Worm (Caenorhabditis elegans) whole organism, mixed stage, embryonic: ENCODE data around the gene F43G6.10.

Experiments used
- bed-3 ChIP-seq: fragments of 200-800 bp; sonication (Bioruptor generic); optimal IDR thresholded peaks from 3 replicates; lab custom pipeline; 2018; ENCODE audit warnings: mild to moderate bottlenecking, missing genetic modification characterization, moderate library complexity, missing compliant biosample characterization
- blmp-1 ChIP-seq: fragments of 150-350 bp; optimal IDR thresholded peaks from 2 replicates; lab custom pipeline; 2014; ENCODE audit warnings: missing biosample characterization, missing genetic modification characterization
- ceh-39 ChIP-seq: fragments of 150-350 bp; optimal IDR thresholded peaks from 2 replicates; lab custom pipeline; 2014; ENCODE audit warnings: missing biosample characterization, missing genetic modification characterization
- ceh-43 ChIP-seq: fragments of 200-800 bp; sonication (Bioruptor generic); optimal IDR thresholded peaks from 2 replicates; lab custom pipeline; 2018; ENCODE audit warnings: mild to moderate bottlenecking, missing genetic modification characterization, moderate library complexity, missing compliant biosample characterization
- ceh-83 ChIP-seq: fragments of 200-800 bp; sonication (Bioruptor generic); optimal IDR thresholded peaks from 2 replicates; lab custom pipeline; 2018; ENCODE audit warnings: mild to moderate bottlenecking, missing genetic modification characterization, missing compliant biosample characterization
- ces-1 ChIP-seq: fragments of 150-350 bp; optimal IDR thresholded peaks from 2 replicates; lab custom pipeline; 2014; ENCODE audit warnings: missing biosample characterization, missing genetic modification reagents, missing genetic modification characterization
- cnd-1 ChIP-seq: fragments of 200-800 bp; sonication (Bioruptor generic); optimal IDR thresholded peaks from 2 replicates; lab custom pipeline; 2018; ENCODE audit warnings: mild to moderate bottlenecking, missing genetic modification characterization, missing compliant biosample characterization
- elt-1 ChIP-seq: sonication (generic microtip); optimal IDR thresholded peaks from 2 replicates; lab custom pipeline; 2017; ENCODE audit warnings: missing genetic modification characterization, mild to moderate bottlenecking, missing compliant biosample characterization, antibody characterized with exemption, moderate library complexity, borderline replicate concordance; ENCODE audit not compliant: insufficient read depth
- elt-3 ChIP-seq: fragments of 150-350 bp; optimal IDR thresholded peaks from 2 replicates; lab custom pipeline; 2014; ENCODE audit warnings: missing biosample characterization, missing genetic modification characterization
- flh-1 ChIP-seq: fragments of 200-800 bp; sonication (Bioruptor generic); optimal IDR thresholded peaks from 2 replicates; lab custom pipeline; 2018; ENCODE audit warnings: mild to moderate bottlenecking, missing genetic modification characterization, moderate library complexity, missing compliant biosample characterization
- ham-2 ChIP-seq: fragments of 200-800 bp; sonication (Bioruptor generic); optimal IDR thresholded peaks from 2 replicates; lab custom pipeline; 2018; ENCODE audit warnings: mild to moderate bottlenecking, missing genetic modification characterization, missing compliant biosample characterization
- hlh-1 ChIP-seq: fragments of 150-350 bp; optimal IDR thresholded peaks from 2 replicates; lab custom pipeline; 2014; ENCODE audit warnings: missing biosample characterization, missing genetic modification reagents, missing genetic modification characterization
- lin-13 ChIP-seq: fragments of 150-350 bp; optimal IDR thresholded peaks from 2 replicates; lab custom pipeline; 2014; ENCODE audit warnings: missing biosample characterization, missing genetic modification characterization
- lin-32 ChIP-seq: fragments of 200-800 bp; sonication (Bioruptor generic); optimal IDR thresholded peaks from 2 replicates; lab custom pipeline; 2018; ENCODE audit warnings: mild to moderate bottlenecking, missing genetic modification characterization, missing compliant biosample characterization
- lsy-2 ChIP-seq: fragments of 150-350 bp; optimal IDR thresholded peaks from 2 replicates; lab custom pipeline; 2014; ENCODE audit warnings: missing biosample characterization, missing genetic modification characterization
- mab-5 ChIP-seq: fragments of 150-350 bp; optimal IDR thresholded peaks from 2 replicates; lab custom pipeline; 2014; ENCODE audit warnings: missing biosample characterization, missing genetic modification characterization
- mep-1 ChIP-seq: fragments of 150-350 bp; optimal IDR thresholded peaks from 2 replicates; lab custom pipeline; 2017; ENCODE audit warnings: missing biosample characterization, missing genetic modification reagents, missing genetic modification characterization, inconsistent platforms
- mls-2 ChIP-seq: sonication (generic microtip); optimal IDR thresholded peaks from 2 replicates; lab custom pipeline; 2016; ENCODE audit warnings: mild to moderate bottlenecking, missing genetic modification characterization, moderate library complexity, missing compliant biosample characterization
- nhr-12 ChIP-seq: fragments of 150-350 bp; optimal IDR thresholded peaks from 2 replicates; lab custom pipeline; 2014; ENCODE audit warnings: missing biosample characterization, missing genetic modification characterization
- nhr-2 ChIP-seq: fragments of 150-350 bp; optimal IDR thresholded peaks from 2 replicates; lab custom pipeline; 2014; ENCODE audit warnings: missing biosample characterization, missing genetic modification characterization
- nhr-237 ChIP-seq: fragments of 150-350 bp; optimal IDR thresholded peaks from 2 replicates; lab custom pipeline; 2014; ENCODE audit warnings: missing biosample characterization, missing genetic modification characterization
- nhr-28 ChIP-seq: fragments of 150-350 bp; optimal IDR thresholded peaks from 2 replicates; lab custom pipeline; 2014; ENCODE audit warnings: missing biosample characterization, missing genetic modification characterization
- nhr-76 ChIP-seq: sonication (generic microtip); optimal IDR thresholded peaks from 2 replicates; lab custom pipeline; 2017; ENCODE audit warnings: missing biosample characterization, missing genetic modification characterization
- pha-4 ChIP-seq: fragments of 150-350 bp; optimal IDR thresholded peaks from 2 replicates; lab custom pipeline; 2018; ENCODE audit warnings: missing biosample characterization, missing genetic modification reagents, missing genetic modification characterization
- sem-2 ChIP-seq: fragments of 200-800 bp; sonication (Bioruptor generic); optimal IDR thresholded peaks from 2 replicates; lab custom pipeline; 2018; ENCODE audit warnings: mild to moderate bottlenecking, missing genetic modification characterization, missing compliant biosample characterization
- snpc-4 ChIP-seq: fragments of 150-350 bp; optimal IDR thresholded peaks from 2 replicates; lab custom pipeline; 2014; ENCODE audit warnings: missing biosample characterization, missing genetic modification characterization
- sptf-1 ChIP-seq: sonication (generic microtip); optimal IDR thresholded peaks from 2 replicates; lab custom pipeline; 2017; ENCODE audit warnings: mild to moderate bottlenecking, missing genetic modification characterization, moderate library complexity, missing compliant biosample characterization
- tbx-8 ChIP-seq: fragments of 200-800 bp; sonication (Bioruptor generic); optimal IDR thresholded peaks from 2 replicates; lab custom pipeline; 2018; ENCODE audit warnings: mild to moderate bottlenecking, missing genetic modification characterization, moderate library complexity, missing compliant biosample characterization
- unc-120 ChIP-seq: sonication (generic microtip); optimal IDR thresholded peaks from 2 replicates; lab custom pipeline; 2017; ENCODE audit warnings: missing genetic modification characterization, missing compliant biosample characterization; ENCODE audit not compliant: poor library complexity, severe bottlenecking
- unc-39 ChIP-seq: fragments of 150-350 bp; optimal IDR thresholded peaks from 2 replicates; lab custom pipeline; 2014; ENCODE audit warnings: missing biosample characterization, missing genetic modification characterization
- zip-8 ChIP-seq: fragments of 150-350 bp; optimal IDR thresholded peaks from 2 replicates; lab custom pipeline; 2014; ENCODE audit warnings: missing biosample characterization, missing genetic modification characterization
- ztf-11 ChIP-seq: fragments of 150-350 bp; optimal IDR thresholded peaks from 2 replicates; lab custom pipeline; 2014; ENCODE audit warnings: missing biosample characterization, missing genetic modification characterization

The F43G6.10 gene

DNA sequence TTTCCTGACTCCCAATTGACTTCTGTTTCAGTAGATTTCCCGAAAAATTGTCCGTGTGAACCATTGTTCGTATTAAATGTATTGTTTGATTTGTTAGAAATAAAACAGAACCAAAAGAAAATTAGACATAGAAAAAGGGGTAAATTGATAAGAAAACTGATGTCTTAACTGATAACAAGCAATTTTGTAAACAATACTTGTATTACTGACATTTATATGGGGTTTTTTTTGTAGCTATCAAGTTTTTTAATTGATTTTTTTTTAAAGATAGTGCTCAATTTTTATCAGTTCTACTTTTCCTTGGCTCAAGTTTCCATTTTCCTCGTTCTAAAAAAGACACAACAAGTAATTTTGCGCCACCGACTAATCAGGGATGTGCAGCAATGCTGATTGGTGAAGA, 12.0 kb upstream of the F43G6.10 start:
- TF ChIP-seq mls-2 (no peak), flh-1 (GFP tag; lab: Kevin White, UChicago) (no peak), zip-8 (tag; lab: Kevin White, UChicago) (no peak), elt-3 (tag; lab: Kevin White, UChicago) (no peak), cnd-1 (no peak), nhr-76 (no peak), lin-13 (tag; lab: Kevin White, UChicago) (no peak)

DNA sequence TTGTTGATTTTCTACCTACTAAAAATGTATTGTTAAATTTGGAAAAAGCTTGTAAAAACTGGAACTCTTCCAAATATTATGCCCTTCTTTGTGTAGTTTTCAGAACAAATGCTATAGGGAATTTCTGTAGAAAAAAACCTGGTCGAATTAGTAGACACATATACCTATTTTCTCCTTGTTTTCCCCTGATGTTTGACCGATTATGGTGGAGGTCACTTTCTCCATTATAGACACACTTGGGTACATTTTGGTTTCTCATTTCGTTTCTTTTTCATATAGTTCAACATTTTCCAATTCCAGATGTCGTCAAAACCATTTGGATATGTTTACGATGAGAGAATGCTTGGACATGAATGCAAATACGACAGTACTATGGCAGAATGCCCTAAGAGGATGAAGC, 10.4 kb upstream of the F43G6.10 start, which contains the start of gene hda-5:
Gene hda-5 (plus strand): TSS at position 301 of the 400 bp plus-strand sequence.
- TF ChIP-seq hlh-1 (tag; lab: Kevin White, UChicago) (no peak), unc-39 (tag; lab: Kevin White, UChicago) (no peak), ztf-11 (no peak), mls-2 (no peak), pha-4 (tag; lab: Kevin White, UChicago) (no peak), snpc-4 (tag; lab: Kevin White, UChicago) (no peak), bed-3 (GFP tag; lab: Kevin White, UChicago) (no peak), nhr-28 (tag; lab: Kevin White, UChicago) (no peak), elt-3 (tag; lab: Kevin White, UChicago) (no peak), flh-1 (GFP tag; lab: Kevin White, UChicago) (no peak), mab-5 (tag; lab: Kevin White, UChicago) (no peak), ham-2 (GFP tag; lab: Kevin White, UChicago) (no peak), nhr-76 (no peak), unc-120 (tag; lab: Kevin White, UChicago) (no peak)

DNA sequence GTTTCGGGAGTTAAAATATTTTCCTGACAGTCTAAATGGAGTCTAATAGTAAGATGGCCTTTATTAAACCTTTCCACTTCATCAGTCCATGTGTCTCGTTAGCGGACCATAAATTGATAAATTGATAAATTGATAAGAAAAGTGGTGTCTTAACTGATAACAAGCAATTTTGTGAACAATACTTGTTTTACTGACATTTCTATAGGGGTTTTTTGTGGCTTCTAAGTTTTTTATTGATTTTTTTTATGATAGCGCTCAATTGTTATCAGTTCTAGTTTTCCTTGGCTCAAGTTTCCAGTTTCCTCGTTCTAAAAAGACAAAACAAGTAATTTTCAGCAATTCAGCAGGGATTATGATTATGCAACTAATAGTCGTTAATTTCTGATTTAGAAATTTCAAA, 6.7 kb upstream of the F43G6.10 start, which contains the start of gene F43G6.17:
Gene F43G6.17 (plus strand): TSS at position 301 of the 400 bp plus-strand sequence.
- TF ChIP-seq bed-3 (GFP tag; lab: Kevin White, UChicago), result no peak
- TF ChIP-seq elt-1 (tag; lab: Kevin White, UChicago), result no peak
- TF ChIP-seq lin-13 (tag; lab: Kevin White, UChicago), result no peak
- TF ChIP-seq lin-32 (GFP tag; lab: Kevin White, UChicago), result no peak
- TF ChIP-seq nhr-76, result no peak
- no peak for TF ChIP-seq ceh-39 (tag; lab: Kevin White, UChicago)
- no peak for TF ChIP-seq elt-3 (tag; lab: Kevin White, UChicago)
- no peak for TF ChIP-seq flh-1 (GFP tag; lab: Kevin White, UChicago)
- no peak for TF ChIP-seq nhr-12 (tag; lab: Kevin White, UChicago)
- TF ChIP-seq nhr-28 (tag; lab: Kevin White, UChicago), result no peak
- no peak for TF ChIP-seq tbx-8 (GFP tag; lab: Kevin White, UChicago)
- no peak for TF ChIP-seq snpc-4 (tag; lab: Kevin White, UChicago)
- no peak for TF ChIP-seq ces-1 (GFP tag; lab: Kevin White, UChicago)
- no peak for TF ChIP-seq zip-8 (tag; lab: Kevin White, UChicago)
- no peak for TF ChIP-seq cnd-1
- TF ChIP-seq ceh-83 (GFP tag; lab: Kevin White, UChicago), result no peak
- TF ChIP-seq lsy-2, result no peak

DNA sequence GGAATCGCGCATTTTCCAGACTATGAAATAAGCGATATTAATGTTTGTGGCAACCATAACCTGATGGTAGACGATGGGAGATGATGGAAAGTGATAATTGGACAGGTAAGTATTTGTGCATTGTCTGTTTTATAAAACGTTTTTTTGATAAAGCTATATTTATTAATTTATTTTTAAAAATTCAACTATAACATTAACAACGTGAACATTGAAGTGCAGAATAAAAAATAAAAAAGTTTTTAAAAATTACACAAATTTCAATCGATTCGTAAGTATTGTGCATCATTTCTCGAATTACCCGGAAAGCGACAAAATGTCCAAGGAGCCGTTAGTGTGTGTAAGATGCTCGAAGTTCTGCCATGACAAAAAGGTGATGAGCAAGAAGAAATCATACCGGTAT, 2.9 kb upstream of the F43G6.10 start, which contains the start of gene jmjd-1.1:
Gene jmjd-1.1 (plus strand): TSS at position 301 of the 400 bp plus-strand sequence.
- TF ChIP-seq lin-13 (tag; lab: Kevin White, UChicago) (no peak), lin-32 (GFP tag; lab: Kevin White, UChicago) (no peak), sem-2 (no peak), tbx-8 (GFP tag; lab: Kevin White, UChicago) (no peak), flh-1 (GFP tag; lab: Kevin White, UChicago) (no peak), nhr-2 (no peak), blmp-1 (tag; lab: Kevin White, UChicago) (no peak), bed-3 (GFP tag; lab: Kevin White, UChicago) (no peak), nhr-237 (tag; lab: Kevin White, UChicago) (no peak), ztf-11 (no peak), ceh-39 (tag; lab: Kevin White, UChicago) (no peak), elt-1 (tag; lab: Kevin White, UChicago) (no peak), sptf-1 (tag; lab: Kevin White, UChicago) (no peak), unc-120 (tag; lab: Kevin White, UChicago) (no peak), zip-8 (tag; lab: Kevin White, UChicago) (no peak)

DNA sequence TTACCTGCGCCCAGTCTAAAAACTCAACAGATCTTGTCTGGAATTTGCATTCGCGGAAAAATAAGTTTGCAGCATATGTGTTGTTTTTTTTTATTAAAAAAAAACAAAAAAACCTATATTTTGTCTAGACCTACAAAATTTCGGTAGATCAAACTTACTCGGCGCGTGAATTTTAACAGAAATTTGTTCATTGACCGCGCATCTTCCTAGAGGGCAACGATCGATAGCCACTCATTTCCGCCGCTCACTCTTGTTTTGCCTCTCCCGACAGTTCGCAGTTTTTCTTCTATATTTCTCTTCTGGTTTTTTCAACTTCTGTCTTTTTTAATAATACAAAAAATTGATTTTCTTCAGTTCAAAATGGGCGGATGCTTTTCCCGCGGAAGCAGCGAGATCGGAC, 1.3 kb downstream of the F43G6.10 start, which contains the start of gene F43G6.7:
Gene F43G6.7 (plus strand): TSS at position 355 of the 400 bp plus-strand sequence.
- TF ChIP-seq bed-3 (GFP tag; lab: Kevin White, UChicago), result no peak
- no peak for TF ChIP-seq ceh-43
- TF ChIP-seq lin-32 (GFP tag; lab: Kevin White, UChicago), result no peak
- TF ChIP-seq mep-1 (tag; lab: Kevin White, UChicago), result no peak
- TF ChIP-seq ceh-83 (GFP tag; lab: Kevin White, UChicago), result no peak
- TF ChIP-seq mab-5 (tag; lab: Kevin White, UChicago), result no peak
- TF ChIP-seq ceh-39 (tag; lab: Kevin White, UChicago), result no peak
- no peak for TF ChIP-seq nhr-237 (tag; lab: Kevin White, UChicago)
- TF ChIP-seq nhr-12 (tag; lab: Kevin White, UChicago), result no peak
- TF ChIP-seq sem-2, result no peak
- TF ChIP-seq nhr-28 (tag; lab: Kevin White, UChicago), result no peak
- TF ChIP-seq unc-39 (tag; lab: Kevin White, UChicago), result no peak
- no peak for TF ChIP-seq elt-1 (tag; lab: Kevin White, UChicago)
